Fruit fly (Drosophila melanogaster): ENCODE measurements around the gene pb.

DNA sequence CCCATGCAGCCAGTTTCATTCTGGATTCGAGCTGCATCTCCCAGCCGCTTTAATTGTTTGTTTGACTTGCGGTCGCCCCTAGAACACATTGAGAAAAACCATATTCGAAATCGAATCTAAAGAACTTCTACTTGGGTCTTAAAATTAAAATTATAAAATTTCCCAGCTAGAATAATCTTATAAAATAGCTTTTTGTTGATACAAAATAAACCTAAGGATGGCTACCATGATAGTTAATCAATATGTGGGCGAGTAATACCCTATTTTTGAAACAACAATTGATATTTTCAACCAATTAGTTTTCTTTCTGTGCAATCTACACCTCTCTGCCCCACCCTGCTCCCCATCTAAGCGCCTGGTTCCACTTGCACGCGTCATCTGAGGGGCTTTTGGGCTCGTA, 67.3 kb downstream of the pb start:
- TF ChIP-seq Dll (optimal IDR thresholded peaks at IDR 0.05) (no peak), pan (optimal IDR thresholded peaks at IDR 0.05) (no peak)

Measured in whole organism.